Worm (Caenorhabditis elegans): Measurements from ENCODE around the gene F09E5.16.

The F09E5.16 gene

ce11 chrII:5373275-5374047 lies 7.9 kb upstream of the F09E5.16 start, which contains the start of the genes agt-2 and F09E5.3 (continued):
- TF ChIP-seq ZK185.1 (tag; optimal IDR thresholded peaks at IDR 0.05; ENCODE audit: poor library complexity, severe bottlenecking) (peak; percentile 84), attf-3 (GFP tag; conservative IDR thresholded peaks at IDR 0.05) (peak; percentile 59)

- TF ChIP-seq sea-2 (GFP tag; IDR thresholded peaks at IDR 0.05), result no peak
- TF ChIP-seq F52B5.7 (tag; optimal IDR thresholded peaks at IDR 0.05), result no peak
- TF ChIP-seq zim-3 (tag; optimal IDR thresholded peaks at IDR 0.05), result no peak
- no peak for TF ChIP-seq snpc-1.3 (tag; optimal IDR thresholded peaks at IDR 0.05; ENCODE audit: insufficient read depth)
- TF ChIP-seq xnd-1 (tag; optimal IDR thresholded peaks at IDR 0.05), result no peak
- TF ChIP-seq hlh-12 (tag; optimal IDR thresholded peaks at IDR 0.05), result no peak
- TF ChIP-seq ceh-100 (GFP tag; IDR thresholded peaks at IDR 0.05), result no peak
- TF ChIP-seq F23B12.7 (tag; optimal IDR thresholded peaks at IDR 0.05; ENCODE audit: insufficient read depth), result no peak
- no peak for TF ChIP-seq madf-8 (GFP tag; conservative IDR thresholded peaks at IDR 0.05)
- TF ChIP-seq let-607 (tag; optimal IDR thresholded peaks at IDR 0.05), result no peak
- TF ChIP-seq F10E7.11 (tag; optimal IDR thresholded peaks at IDR 0.05), result no peak
- no peak for TF ChIP-seq atf-7 (tag; optimal IDR thresholded peaks at IDR 0.05)
- no peak for TF ChIP-seq sptf-2 (GFP tag; optimal IDR thresholded peaks at IDR 0.05)
- TF ChIP-seq tlf-1 (GFP tag; optimal IDR thresholded peaks at IDR 0.05), result no peak
- TF ChIP-seq ekl-4 (GFP tag; IDR thresholded peaks at IDR 0.05), result no peak
- TF ChIP-seq rcor-1 (GFP tag; IDR thresholded peaks at IDR 0.05), result no peak
- no peak for TF ChIP-seq K11D2.4 (GFP tag; IDR thresholded peaks at IDR 0.05)
- no peak for TF ChIP-seq B0035.1 (tag; optimal IDR thresholded peaks at IDR 0.05)
- no peak for TF ChIP-seq nhr-179 (tag; optimal IDR thresholded peaks at IDR 0.05)
- no peak for TF ChIP-seq ama-1 (optimal IDR thresholded peaks at IDR 0.05)
- TF ChIP-seq ama-1 (GFP tag; optimal IDR thresholded peaks at IDR 0.05), result no peak
Observed at ce11 chrII:5370641-5371040, 5.1 kb upstream of the F09E5.16 start, which contains the start of gene F09E5.12. F09E5.12 (minus strand) TSS chrII:5370741.

- no peak for TF ChIP-seq nfya-1 (tag; optimal IDR thresholded peaks at IDR 0.05; ENCODE audit: borderline replicate concordance, insufficient read depth)
- no peak for TF ChIP-seq tbp1 (GFP tag; optimal IDR thresholded peaks at IDR 0.05)
- TF ChIP-seq tbx-9 (tag; optimal IDR thresholded peaks at IDR 0.05; ENCODE audit: borderline replicate concordance), result no peak
- no peak for TF ChIP-seq ztf-28 (GFP tag; IDR thresholded peaks at IDR 0.05)
- no peak for TF ChIP-seq zfh-2 (GFP tag; conservative IDR thresholded peaks at IDR 0.05)
- no peak for TF ChIP-seq F22D6.2 (tag; optimal IDR thresholded peaks at IDR 0.05)
- no peak for TF ChIP-seq pbrm-1 (GFP tag; IDR thresholded peaks at IDR 0.05)
- TF ChIP-seq aptf-3 (GFP tag; IDR thresholded peaks at IDR 0.05), result no peak
- TF ChIP-seq Y79H2A.3 (GFP tag; conservative IDR thresholded peaks at IDR 0.05), result no peak
- TF ChIP-seq snpc-1.1 (tag; optimal IDR thresholded peaks at IDR 0.05; ENCODE audit: insufficient read depth), result no peak
Observed at ce11 chrII:5364516-5364915, 1.0 kb downstream of the F09E5.16 start.

- TF ChIP-seq Y79H2A.3 (GFP tag; conservative IDR thresholded peaks at IDR 0.05) (no peak), mes-4 (tag; optimal IDR thresholded peaks at IDR 0.05) (no peak), B0336.3 (GFP tag; IDR thresholded peaks at IDR 0.05) (no peak), snpc-3.4 (tag; optimal IDR thresholded peaks at IDR 0.05) (no peak), repo-1 (tag; optimal IDR thresholded peaks at IDR 0.05) (no peak), lsy-27 (tag; optimal IDR thresholded peaks at IDR 0.05; ENCODE audit: borderline replicate concordance, insufficient read depth) (no peak), F22D6.2 (tag; optimal IDR thresholded peaks at IDR 0.05) (no peak), hmg-20 (GFP tag; IDR thresholded peaks at IDR 0.05) (no peak), nhr-90 (tag; optimal IDR thresholded peaks at IDR 0.05) (no peak), lin-54 (GFP tag; optimal IDR thresholded peaks at IDR 0.05) (no peak), rpc-1 (optimal IDR thresholded peaks at IDR 0.05) (no peak), rpc-1 (tag; optimal IDR thresholded peaks at IDR 0.05) (no peak)
Observed at ce11 chrII:5359252-5359651, 6.3 kb downstream of the F09E5.16 start, which contains the start of gene sec-6. sec-6 (plus strand) TSS chrII:5359552.
